Worm (Caenorhabditis elegans) whole organism, late embryonic: ENCODE results near the gene ubc-21.

Experiments used
- K09A11.1 ChIP-seq: sonication (generic microtip); optimal IDR thresholded peaks from 2 replicates; lab custom pipeline; 2017; ENCODE audit warnings: antibody characterized with exemption, mild to moderate bottlenecking, missing genetic modification characterization, missing compliant biosample characterization; ENCODE audit not compliant: insufficient read depth
- T23F11.4 ChIP-seq: fragments of 200-800 bp; sonication (Bioruptor generic); optimal IDR thresholded peaks from 2 replicates; lab custom pipeline; 2018; ENCODE audit warnings: mild to moderate bottlenecking, missing genetic modification characterization, missing compliant biosample characterization
- ama-1 ChIP-seq: fragments of 150-350 bp; optimal IDR thresholded peaks from 2 replicates; lab custom pipeline; 2014
- ceh-14 ChIP-seq: sonication (generic microtip); optimal IDR thresholded peaks from 2 replicates; lab custom pipeline; 2016; ENCODE audit warnings: missing genotype, missing genetic modification characterization, missing compliant biosample characterization
- ceh-31 ChIP-seq: sonication (generic microtip); optimal IDR thresholded peaks from 2 replicates; lab custom pipeline; 2016; ENCODE audit warnings: missing genetic modification characterization, missing compliant biosample characterization
- ceh-45 ChIP-seq: fragments of 200-800 bp; sonication (Bioruptor generic); IDR thresholded peaks from 2 replicates; pipeline ENCODE4 v1.3.6; 2022; ENCODE audit warnings: missing genetic modification reagents, missing genetic modification characterization, missing compliant biosample characterization
- ceh-6 ChIP-seq: fragments of 200-800 bp; sonication (Bioruptor generic); optimal IDR thresholded peaks from 2 replicates; lab custom pipeline; 2018; ENCODE audit warnings: mild to moderate bottlenecking, missing genetic modification characterization, missing compliant biosample characterization
- che-1 ChIP-seq: sonication (generic microtip); optimal IDR thresholded peaks from 2 replicates; lab custom pipeline; 2016; ENCODE audit warnings: mild to moderate bottlenecking, missing genetic modification characterization, missing compliant biosample characterization
- dve-1 ChIP-seq: sonication (generic microtip); optimal IDR thresholded peaks from 2 replicates; lab custom pipeline; 2017; ENCODE audit warnings: antibody characterized with exemption, mild to moderate bottlenecking, missing genetic modification characterization, missing compliant biosample characterization
- fax-1 ChIP-seq: sonication (generic microtip); optimal IDR thresholded peaks from 2 replicates; lab custom pipeline; 2016; ENCODE audit warnings: missing genotype, missing genetic modification characterization, missing compliant biosample characterization
- fkh-10 ChIP-seq: fragments of 150-350 bp; optimal IDR thresholded peaks from 2 replicates; lab custom pipeline; 2014; ENCODE audit warnings: missing biosample characterization, missing genetic modification reagents, missing genetic modification characterization
- gmeb-2 ChIP-seq: sonication (generic microtip); optimal IDR thresholded peaks from 2 replicates; lab custom pipeline; 2016; ENCODE audit warnings: missing genetic modification characterization, inconsistent platforms, missing compliant biosample characterization
- hlh-15 ChIP-seq: sonication (generic microtip); optimal IDR thresholded peaks from 2 replicates; lab custom pipeline; 2016; ENCODE audit warnings: missing genetic modification characterization, missing compliant biosample characterization
- hlh-30 ChIP-seq: sonication (generic microtip); optimal IDR thresholded peaks from 2 replicates; lab custom pipeline; 2017; ENCODE audit warnings: antibody characterized with exemption, missing genetic modification characterization, missing compliant biosample characterization; ENCODE audit not compliant: insufficient read depth
- hlh-6 ChIP-seq: sonication (generic microtip); optimal IDR thresholded peaks from 2 replicates; lab custom pipeline; 2016; ENCODE audit warnings: missing genotype, missing genetic modification characterization, missing compliant biosample characterization
- hlh-8 ChIP-seq: sonication (generic microtip); optimal IDR thresholded peaks from 2 replicates; lab custom pipeline; 2016; ENCODE audit warnings: missing genotype, missing genetic modification characterization, missing compliant biosample characterization
- lin-11 ChIP-seq: fragments of 200-800 bp; sonication (Bioruptor generic); optimal IDR thresholded peaks from 2 replicates; lab custom pipeline; 2018; ENCODE audit warnings: mild to moderate bottlenecking, missing genetic modification characterization, missing compliant biosample characterization
- pat-9 ChIP-seq: fragments of 200-800 bp; sonication (Bioruptor generic); optimal IDR thresholded peaks from 2 replicates; lab custom pipeline; 2018; ENCODE audit warnings: mild to moderate bottlenecking, missing genetic modification characterization, moderate library complexity, missing compliant biosample characterization
- pax-1 ChIP-seq: fragments of 150-350 bp; optimal IDR thresholded peaks from 2 replicates; lab custom pipeline; 2014; ENCODE audit warnings: missing biosample characterization, missing genetic modification characterization
- ref-2 ChIP-seq: sonication (generic microtip); optimal IDR thresholded peaks from 2 replicates; lab custom pipeline; 2016; ENCODE audit warnings: missing genetic modification characterization, missing compliant biosample characterization
- sdc-2 ChIP-seq: sonication (generic microtip); optimal IDR thresholded peaks from 2 replicates; lab custom pipeline; 2016; ENCODE audit warnings: missing genotype, missing genetic modification characterization, missing compliant biosample characterization
- sox-2 ChIP-seq: fragments of 200-800 bp; sonication (Bioruptor generic); IDR thresholded peaks from 2 replicates; pipeline ENCODE4 v1.3.6; 2022; ENCODE audit warnings: missing genetic modification reagents, missing genetic modification characterization, missing compliant biosample characterization
- syd-9 ChIP-seq: sonication (generic microtip); optimal IDR thresholded peaks from 2 replicates; lab custom pipeline; 2016; ENCODE audit warnings: mild to moderate bottlenecking, missing genetic modification characterization, moderate library complexity, missing compliant biosample characterization
- tbx-2 ChIP-seq: sonication (generic microtip); optimal IDR thresholded peaks from 2 replicates; lab custom pipeline; 2016; ENCODE audit warnings: missing genetic modification characterization, missing compliant biosample characterization
- tbx-7 ChIP-seq: sonication (generic microtip); optimal IDR thresholded peaks from 2 replicates; lab custom pipeline; 2016; ENCODE audit warnings: missing genotype, missing genetic modification characterization, missing compliant biosample characterization
- ttx-3 ChIP-seq: sonication (generic microtip); optimal IDR thresholded peaks from 2 replicates; lab custom pipeline; 2016; ENCODE audit warnings: missing genetic modification reagents, missing genetic modification characterization, missing compliant biosample characterization
- unc-42 ChIP-seq: sonication (generic microtip); optimal IDR thresholded peaks from 2 replicates; lab custom pipeline; 2016; ENCODE audit warnings: missing genotype, missing genetic modification characterization, missing compliant biosample characterization
- unc-55 ChIP-seq: sonication (generic microtip); optimal IDR thresholded peaks from 2 replicates; lab custom pipeline; 2017; ENCODE audit warnings: missing biosample characterization, missing genetic modification reagents, missing genetic modification characterization
- unc-86 ChIP-seq: sonication (generic microtip); optimal IDR thresholded peaks from 2 replicates; lab custom pipeline; 2016; ENCODE audit warnings: missing genetic modification characterization, missing compliant biosample characterization
- zip-5 ChIP-seq: sonication (generic microtip); optimal IDR thresholded peaks from 2 replicates; lab custom pipeline; 2016; ENCODE audit warnings: missing genetic modification characterization, missing compliant biosample characterization

Gene ubc-21

ce11 chrX:8846447-8847237, 22.8 kb upstream of the ubc-21 start, which contains the start of gene C28G1.10:
TSS of gene C28G1.10 (plus strand) at chrX:8847122.
- no peak for TF ChIP-seq ceh-6 (GFP tag; lab: Kevin White, UChicago)
- peak; percentile 10 for TF ChIP-seq hlh-30 (tag; lab: Kevin White, UChicago)
- TF ChIP-seq ttx-3 (tag; lab: Kevin White, UChicago): no peak
- no peak for TF ChIP-seq hlh-8 (tag; lab: Kevin White, UChicago)

- TF ChIP-seq ceh-31 (tag; lab: Kevin White, UChicago): no peak
- no peak for TF ChIP-seq ceh-45 (GFP tag; lab: Robert Waterston, UW)
Observed at ce11 chrX:8853524-8853923, 15.9 kb upstream of the ubc-21 start, which contains the start of gene sprp-4. TSS of gene sprp-4 (minus strand) at chrX:8853624.

ce11 chrX:8854409-8854808, 15.0 kb upstream of the ubc-21 start:
- TF ChIP-seq tbx-7 (tag; lab: Kevin White, UChicago): no peak
- TF ChIP-seq hlh-8 (tag; lab: Kevin White, UChicago): no peak
- no peak for TF ChIP-seq dve-1 (tag; lab: Kevin White, UChicago)
- no peak for TF ChIP-seq fkh-10
- TF ChIP-seq K09A11.1 (tag; lab: Kevin White, UChicago): no peak
- no peak for TF ChIP-seq ceh-6 (GFP tag; lab: Kevin White, UChicago)
- no peak for TF ChIP-seq ama-1
- TF ChIP-seq hlh-30 (tag; lab: Kevin White, UChicago): no peak
- TF ChIP-seq lin-11 (tag; lab: Kevin White, UChicago): no peak
- TF ChIP-seq hlh-6 (tag; lab: Kevin White, UChicago): no peak
- no peak for TF ChIP-seq T23F11.4 (GFP tag; lab: Kevin White, UChicago)
- no peak for TF ChIP-seq fax-1 (tag; lab: Kevin White, UChicago)
- no peak for TF ChIP-seq ceh-45 (GFP tag; lab: Robert Waterston, UW)
- no peak for TF ChIP-seq hlh-15 (tag; lab: Kevin White, UChicago)

- TF ChIP-seq che-1 (tag; lab: Kevin White, UChicago): no peak
- no peak for TF ChIP-seq zip-5 (tag; lab: Kevin White, UChicago)
- TF ChIP-seq unc-86 (tag; lab: Kevin White, UChicago): no peak
Observed at ce11 chrX:8857904-8858612, 11.4 kb upstream of the ubc-21 start, which contains the start of gene C06E2.5. TSS of gene C06E2.5 (minus strand) at chrX:8857954.

ce11 chrX:8859538-8859937, 9.9 kb upstream of the ubc-21 start:
- no peak for TF ChIP-seq unc-55 (GFP tag; lab: Kevin White, UChicago)

- TF ChIP-seq fax-1 (tag; lab: Kevin White, UChicago): no peak
- no peak for TF ChIP-seq ama-1
- TF ChIP-seq pat-9: no peak
- no peak for TF ChIP-seq sdc-2
Observed at ce11 chrX:8860958-8861357, 8.5 kb upstream of the ubc-21 start, which contains the start of gene C06E2.9. TSS of gene C06E2.9 (plus strand) at chrX:8861258.

ce11 chrX:8866563-8866962, 2.9 kb upstream of the ubc-21 start, which contains the start of gene ins-9:
TSS of gene ins-9 (minus strand) at chrX:8866663.
- TF ChIP-seq K09A11.1 (tag; lab: Kevin White, UChicago): no peak
- TF ChIP-seq ref-2 (tag; lab: Kevin White, UChicago): no peak
- TF ChIP-seq ceh-14 (tag; lab: Kevin White, UChicago): no peak
- TF ChIP-seq unc-42 (tag; lab: Kevin White, UChicago): no peak
- TF ChIP-seq pax-1 (tag; lab: Kevin White, UChicago): no peak
- no peak for TF ChIP-seq fkh-10
- no peak for TF ChIP-seq gmeb-2 (tag; lab: Kevin White, UChicago)
- no peak for TF ChIP-seq tbx-2 (tag; lab: Kevin White, UChicago)
- TF ChIP-seq sox-2 (GFP tag; lab: Robert Waterston, UW): no peak
- no peak for TF ChIP-seq syd-9 (tag; lab: Kevin White, UChicago)
